Worm (Caenorhabditis elegans) whole organism, L2 larva: ENCODE measurements around the gene evl-18.

Experiments used
- C34F6.9 ChIP-seq: fragments of 150-350 bp; optimal IDR thresholded peaks from 2 replicates; lab custom pipeline; 2014; ENCODE audit warnings: missing biosample characterization, missing genetic modification characterization
- R02D3.7 ChIP-seq: fragments of 150-350 bp; optimal IDR thresholded peaks from 2 replicates; lab custom pipeline; 2014; ENCODE audit warnings: missing biosample characterization, missing genetic modification characterization
- ZK546.5 ChIP-seq: sonication (generic microtip); optimal IDR thresholded peaks from 2 replicates; lab custom pipeline; 2017; ENCODE audit warnings: missing biosample characterization, missing genetic modification characterization
- aly-2 ChIP-seq: fragments of 150-350 bp; optimal IDR thresholded peaks from 2 replicates; lab custom pipeline; 2014; ENCODE audit warnings: missing biosample characterization, missing genetic modification characterization
- ama-1 ChIP-seq: fragments of 150-350 bp; optimal IDR thresholded peaks from 2 replicates; lab custom pipeline; 2018; ENCODE audit warnings: inconsistent platforms
- blmp-1 ChIP-seq: sonication (generic microtip); optimal IDR thresholded peaks from 2 replicates; lab custom pipeline; 2017; ENCODE audit warnings: missing genetic modification characterization, mild to moderate bottlenecking, missing compliant biosample characterization, antibody characterized with exemption, moderate library complexity; ENCODE audit not compliant: insufficient read depth
- ceh-16 ChIP-seq: fragments of 150-350 bp; optimal IDR thresholded peaks from 2 replicates; lab custom pipeline; 2014; ENCODE audit warnings: missing biosample characterization, missing genetic modification characterization
- crh-2 ChIP-seq: sonication (generic microtip); optimal IDR thresholded peaks from 2 replicates; lab custom pipeline; 2017; ENCODE audit warnings: missing biosample characterization, missing genetic modification characterization
- elt-3 ChIP-seq: sonication (generic microtip); optimal IDR thresholded peaks from 2 replicates; lab custom pipeline; 2017; ENCODE audit warnings: missing biosample characterization, missing genetic modification characterization
- fos-1 ChIP-seq: fragments of 150-350 bp; optimal IDR thresholded peaks from 2 replicates; lab custom pipeline; 2014; ENCODE audit warnings: missing biosample characterization, missing genetic modification characterization
- gmeb-1 ChIP-seq: fragments of 150-350 bp; optimal IDR thresholded peaks from 2 replicates; lab custom pipeline; 2014; ENCODE audit warnings: missing biosample characterization, missing genetic modification characterization
- lin-13 ChIP-seq: fragments of 150-350 bp; optimal IDR thresholded peaks from 2 replicates; lab custom pipeline; 2014; ENCODE audit warnings: missing biosample characterization, missing genetic modification reagents, missing genetic modification characterization
- lin-39 ChIP-seq: fragments of 150-350 bp; optimal IDR thresholded peaks from 2 replicates; lab custom pipeline; 2014; ENCODE audit warnings: missing biosample characterization, missing genetic modification reagents, missing genetic modification characterization
- lsy-2 ChIP-seq, 2 experiments: fragments of 150-350 bp in 1 of 2; sonication (generic microtip) in 1 of 2; optimal IDR thresholded peaks; 2 replicates each; lab custom pipeline; 2014 to 2017; ENCODE audit warnings: missing biosample characterization in 2 of 2, missing genetic modification characterization in 2 of 2
- mab-5 ChIP-seq: fragments of 150-350 bp; optimal IDR thresholded peaks from 2 replicates; lab custom pipeline; 2014; ENCODE audit warnings: missing biosample characterization, missing genetic modification characterization
- mbf-1 ChIP-seq: sonication (generic microtip); optimal IDR thresholded peaks from 2 replicates; lab custom pipeline; 2017; ENCODE audit warnings: missing biosample characterization, missing genetic modification characterization
- mdl-1 ChIP-seq, 2 experiments: fragments of 150-350 bp in 1 of 2; sonication (generic microtip) in 1 of 2; optimal IDR thresholded peaks; 2 replicates each; lab custom pipeline; 2017; ENCODE audit warnings: missing biosample characterization in 2 of 2, missing genetic modification characterization in 2 of 2
- nhr-11 ChIP-seq: fragments of 150-350 bp; optimal IDR thresholded peaks from 2 replicates; lab custom pipeline; 2014; ENCODE audit warnings: missing biosample characterization, missing genetic modification characterization
- nhr-23 ChIP-seq: fragments of 150-350 bp; optimal IDR thresholded peaks from 2 replicates; lab custom pipeline; 2014; ENCODE audit warnings: missing biosample characterization, missing genetic modification reagents, missing genetic modification characterization
- nhr-237 ChIP-seq: fragments of 150-350 bp; optimal IDR thresholded peaks from 2 replicates; lab custom pipeline; 2014; ENCODE audit warnings: missing biosample characterization, missing genetic modification characterization
- nhr-25 ChIP-seq: fragments of 150-350 bp; sonication (generic microtip); optimal IDR thresholded peaks from 3 replicates; lab custom pipeline; 2014; ENCODE audit warnings: missing biosample characterization, missing genetic modification characterization
- nhr-77 ChIP-seq: fragments of 150-350 bp; optimal IDR thresholded peaks from 2 replicates; lab custom pipeline; 2014; ENCODE audit warnings: missing biosample characterization, missing genetic modification characterization
- peb-1 ChIP-seq: fragments of 150-350 bp; optimal IDR thresholded peaks from 2 replicates; lab custom pipeline; 2014; ENCODE audit warnings: missing biosample characterization, missing genetic modification characterization
- sem-4 ChIP-seq: fragments of 150-350 bp; optimal IDR thresholded peaks from 2 replicates; lab custom pipeline; 2014; ENCODE audit warnings: missing biosample characterization, missing genetic modification reagents, missing genetic modification characterization
- sma-3 ChIP-seq: sonication (generic microtip); optimal IDR thresholded peaks from 2 replicates; lab custom pipeline; 2016; ENCODE audit warnings: missing genetic modification reagents, missing genetic modification characterization, missing compliant biosample characterization
- sma-9 ChIP-seq, 2 experiments: fragments of 150-350 bp in 1 of 2; sonication (generic microtip) in 1 of 2; optimal IDR thresholded peaks; 2 replicates each; lab custom pipeline; 2014 to 2016; ENCODE audit warnings: missing genetic modification characterization in 2 of 2, mild to moderate bottlenecking in 1 of 2, missing biosample characterization in 1 of 2, missing compliant biosample characterization in 1 of 2, missing genetic modification reagents in 1 of 2, moderate library complexity in 1 of 2
- unc-55 ChIP-seq: fragments of 150-350 bp; sonication (generic microtip); optimal IDR thresholded peaks from 3 replicates; lab custom pipeline; 2014; ENCODE audit warnings: missing biosample characterization, missing genetic modification reagents, missing genetic modification characterization
- unc-62 ChIP-seq: fragments of 150-350 bp; optimal IDR thresholded peaks from 2 replicates; lab custom pipeline; 2014; ENCODE audit warnings: missing biosample characterization, missing genetic modification reagents, missing genetic modification characterization
- ztf-1 ChIP-seq: fragments of 200-800 bp; sonication (Bioruptor generic); conservative IDR thresholded peaks from 2 replicates; pipeline ENCODE4 v1.3.6; 2022; ENCODE audit warnings: missing genetic modification characterization, missing compliant biosample characterization
- ztf-11 ChIP-seq: sonication (generic microtip); optimal IDR thresholded peaks from 2 replicates; lab custom pipeline; 2017; ENCODE audit warnings: missing biosample characterization, missing genetic modification characterization

Gene evl-18

DNA sequence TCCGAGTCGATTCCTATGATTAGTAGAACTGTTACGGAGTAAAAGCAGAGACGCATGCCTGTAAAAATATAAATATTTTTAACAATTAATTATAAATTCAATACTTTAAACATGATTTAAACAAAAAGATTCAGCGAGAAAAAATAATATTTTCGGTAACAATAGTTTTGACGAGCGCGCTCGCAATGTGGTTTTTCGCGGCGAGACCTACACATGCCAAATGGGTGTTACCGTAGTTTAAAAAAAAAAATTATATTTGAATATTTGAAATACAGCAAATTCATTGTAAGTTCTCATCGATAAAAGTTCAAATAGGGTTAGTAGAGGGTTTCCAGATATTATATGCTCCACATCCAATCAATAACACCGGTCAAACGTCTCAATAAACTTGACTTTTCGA lies 8.4 kb downstream of the evl-18 start, which contains the start of gene gldi-5:
TSS of gene gldi-5 (minus strand) at position 58 of the 400 bp plus-strand sequence.
- no peak for TF ChIP-seq elt-3 (tag; lab: Kevin White, UChicago)
- TF ChIP-seq ztf-1: no peak
- TF ChIP-seq R02D3.7 (tag; lab: Kevin White, UChicago): no peak
- no peak for TF ChIP-seq lin-39 (tag; lab: Kevin White, UChicago)
- TF ChIP-seq mbf-1 (tag; lab: Kevin White, UChicago): no peak

DNA sequence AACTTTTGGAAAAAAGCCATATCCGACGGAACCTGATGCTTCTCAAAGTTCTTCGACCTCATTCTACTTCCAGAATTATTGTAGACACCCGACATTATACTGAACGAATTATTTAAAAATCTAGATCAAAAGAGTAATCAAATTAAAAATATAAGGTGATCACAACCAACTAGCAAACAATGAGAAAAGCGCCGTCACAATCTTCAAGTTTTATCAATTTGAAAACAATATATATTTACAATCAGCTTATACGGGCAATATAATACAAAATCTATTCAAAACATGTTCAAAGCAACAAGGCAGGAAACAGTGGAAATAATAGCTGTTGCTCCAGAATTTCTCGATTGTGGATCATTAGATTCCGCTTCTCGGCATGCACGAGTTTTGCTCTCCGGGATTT lies 10.0 kb downstream of the evl-18 start, which contains the start of gene C14B1.12:
TSS of gene C14B1.12 (minus strand) at position 101 of the 400 bp plus-strand sequence.
- TF ChIP-seq ztf-1: no peak
- no peak for TF ChIP-seq lin-39 (tag; lab: Kevin White, UChicago)
- TF ChIP-seq sma-3 (GFP tag; lab: Kevin White, UChicago): no peak
- no peak for TF ChIP-seq nhr-77 (tag; lab: Kevin White, UChicago)
- TF ChIP-seq lin-13 (GFP tag; lab: Kevin White, UChicago): no peak
- TF ChIP-seq aly-2 (tag; lab: Kevin White, UChicago): no peak
- no peak for TF ChIP-seq ztf-11 (tag; lab: Kevin White, UChicago)
- TF ChIP-seq mdl-1 (tag; optimal IDR thresholded peaks at IDR 0.05; lab: Kevin White, UChicago): no peak
- TF ChIP-seq ceh-16: no peak
- no peak for TF ChIP-seq elt-3 (tag; lab: Kevin White, UChicago)
- TF ChIP-seq fos-1 (tag; lab: Kevin White, UChicago): no peak
- no peak for TF ChIP-seq peb-1 (tag; lab: Kevin White, UChicago)
- TF ChIP-seq C34F6.9: no peak
- TF ChIP-seq ZK546.5 (tag; lab: Kevin White, UChicago): no peak
- TF ChIP-seq nhr-25 (tag; lab: Kevin White, UChicago): no peak
- no peak for TF ChIP-seq ama-1 (lab: Kevin White, UChicago)
- no peak for TF ChIP-seq mab-5 (tag; lab: Kevin White, UChicago)
- TF ChIP-seq sem-4 (tag; lab: Kevin White, UChicago): no peak
- TF ChIP-seq, all 48 proteins: peak for 0

DNA sequence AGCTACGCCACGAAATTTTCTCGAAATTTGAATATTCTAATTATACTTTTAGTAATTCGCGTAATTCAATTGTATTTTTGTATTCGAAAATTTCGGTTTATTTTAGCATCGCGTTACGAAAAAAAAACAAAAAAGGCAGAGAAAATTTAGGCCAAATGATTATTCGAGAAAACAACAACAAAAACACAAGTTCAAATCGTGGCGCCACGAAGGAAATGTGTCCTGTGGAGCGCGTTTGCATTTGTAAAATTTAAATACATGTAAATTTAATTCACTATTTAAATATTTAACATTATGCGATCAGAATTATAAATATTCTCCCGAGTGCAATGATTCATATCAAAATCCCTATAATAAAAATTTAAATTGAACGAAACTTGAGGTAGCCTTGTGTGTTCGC lies 11.1 kb downstream of the evl-18 start:
- TF ChIP-seq gmeb-1 (tag; lab: Kevin White, UChicago) (no peak), sma-9 (GFP tag; optimal IDR thresholded peaks at IDR 0.05; lab: Kevin White, UChicago) (no peak), sma-9 (tag; optimal IDR thresholded peaks at IDR 0.05; lab: Kevin White, UChicago) (no peak), sma-3 (GFP tag; lab: Kevin White, UChicago) (no peak), nhr-77 (tag; lab: Kevin White, UChicago) (no peak), ztf-11 (tag; lab: Kevin White, UChicago) (no peak), ama-1 (lab: Kevin White, UChicago) (no peak), nhr-25 (tag; lab: Kevin White, UChicago) (no peak), mab-5 (tag; lab: Kevin White, UChicago) (no peak), fos-1 (tag; lab: Kevin White, UChicago) (no peak)

DNA sequence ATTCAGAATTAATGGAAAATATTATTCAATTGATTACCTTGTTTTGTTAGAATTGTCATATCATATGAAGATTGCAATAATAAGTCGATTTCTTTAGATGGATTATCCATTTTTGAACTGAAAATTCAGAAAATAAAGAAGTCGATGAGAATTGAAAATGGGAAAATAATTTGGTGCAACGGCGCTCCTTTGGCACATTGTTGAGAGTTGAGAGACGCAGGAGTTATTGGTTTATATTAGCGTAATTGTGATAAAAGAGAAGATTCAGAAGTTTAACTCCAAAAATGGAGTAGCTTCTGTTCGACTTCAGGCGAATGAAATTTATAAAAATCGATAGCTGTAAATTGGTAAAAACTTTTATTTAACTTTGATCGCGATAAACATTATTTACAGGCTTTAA lies 15.3 kb downstream of the evl-18 start, which contains the start of gene C14B1.8:
TSS of gene C14B1.8 (minus strand) at position 117 of the 400 bp plus-strand sequence.
- TF ChIP-seq nhr-11 (tag; lab: Kevin White, UChicago) (no peak), unc-55 (GFP tag; lab: Kevin White, UChicago) (peak; percentile 62)
- TF ChIP-seq, all 48 proteins: peak for 1

DNA sequence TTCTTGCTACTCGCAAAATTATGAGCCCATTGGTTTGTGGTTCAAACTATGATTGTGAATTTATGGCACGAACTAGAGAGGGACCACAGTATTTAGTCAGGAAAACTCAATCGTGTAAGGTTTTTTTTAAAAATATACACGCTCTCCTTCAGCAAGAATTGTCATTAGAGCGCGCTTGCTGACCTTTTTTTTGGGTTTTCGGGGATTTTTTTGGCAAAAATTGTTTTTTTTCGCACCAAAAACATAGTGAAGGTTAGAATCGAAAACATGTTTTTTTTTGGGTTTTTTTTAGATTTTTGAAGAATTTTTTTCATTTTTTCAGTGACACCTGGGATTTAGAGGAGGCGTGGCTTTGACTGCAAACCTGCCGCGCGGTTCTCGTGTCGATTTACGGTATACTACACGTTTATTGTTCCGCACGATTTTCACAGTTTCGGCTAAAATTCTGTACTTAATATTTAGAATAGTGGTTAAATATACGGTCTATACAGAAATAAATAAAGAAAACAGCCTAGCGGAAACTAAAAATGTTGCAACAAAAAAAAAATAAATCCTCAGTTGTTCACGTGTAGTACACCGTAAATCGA lies 18.7 kb downstream of the evl-18 start:
- TF ChIP-seq ZK546.5 (tag; lab: Kevin White, UChicago): no peak

DNA sequence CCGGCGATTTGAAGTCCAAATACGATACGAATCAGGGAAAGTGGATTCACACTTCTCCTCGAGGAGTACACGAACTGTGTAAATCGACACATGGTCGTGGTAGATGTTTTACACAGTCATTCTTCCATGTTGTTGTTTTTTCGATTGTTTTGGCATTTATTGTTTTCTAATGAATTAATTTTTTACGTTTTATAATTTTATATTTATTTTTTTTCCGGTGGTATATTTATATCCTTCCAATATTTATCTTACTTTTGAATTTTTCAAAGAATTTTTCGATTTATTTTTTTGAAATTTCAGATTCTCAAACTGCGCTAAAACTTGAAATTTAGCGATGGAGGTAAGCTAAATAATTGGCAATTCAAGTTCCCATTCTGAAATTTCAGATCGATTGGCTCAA lies 21.7 kb downstream of the evl-18 start, which contains the start of gene nrde-1:
TSS of gene nrde-1 (plus strand) at position 301 of the 400 bp plus-strand sequence.
- no peak for TF ChIP-seq lin-39 (tag; lab: Kevin White, UChicago)
- no peak for TF ChIP-seq unc-55 (GFP tag; lab: Kevin White, UChicago)
- TF ChIP-seq lsy-2 (tag; optimal IDR thresholded peaks at IDR 0.05; lab: Kevin White, UChicago): no peak
- TF ChIP-seq nhr-23 (tag; lab: Kevin White, UChicago): no peak
- TF ChIP-seq fos-1 (tag; lab: Kevin White, UChicago): no peak
- no peak for TF ChIP-seq ztf-1
- no peak for TF ChIP-seq mdl-1 (tag; optimal IDR thresholded peaks at IDR 0.05; lab: Kevin White, UChicago)
- no peak for TF ChIP-seq nhr-25 (tag; lab: Kevin White, UChicago)
- TF ChIP-seq C34F6.9: no peak
- TF ChIP-seq nhr-237 (tag; lab: Kevin White, UChicago): no peak
- no peak for TF ChIP-seq mab-5 (tag; lab: Kevin White, UChicago)
- no peak for TF ChIP-seq blmp-1
- no peak for TF ChIP-seq crh-2
- no peak for TF ChIP-seq unc-62 (GFP tag; lab: Kevin White, UChicago)
